Fruit fly (Drosophila melanogaster): ENCODE measurements around the gene CG11134.

The CG11134 gene

DNA sequence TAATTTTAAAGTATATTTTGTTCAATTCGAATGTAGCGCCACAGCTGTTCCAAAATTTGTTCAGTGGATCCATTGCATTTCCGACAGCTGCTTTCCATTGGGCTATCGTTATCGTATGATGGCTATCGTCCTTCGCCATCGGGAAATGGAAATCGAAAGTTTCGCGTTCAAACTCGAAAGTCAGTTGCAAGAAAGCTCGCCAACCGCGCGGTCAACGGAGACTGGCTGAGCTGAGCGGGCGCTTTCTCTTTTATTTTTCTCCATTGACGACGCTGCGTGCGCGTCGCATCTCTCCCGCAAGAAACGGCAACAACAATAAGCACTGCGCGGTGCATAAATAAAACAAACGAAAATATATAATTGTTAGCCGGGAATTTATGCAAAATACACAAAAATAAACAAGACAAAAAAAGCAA is 45.8 kb downstream of the CG11134 start, which contains the start of gene inaE (continued):
- TF ChIP-seq CG8089 (GFP tag; optimal IDR thresholded peaks at IDR 0.05) = no peak
- TF ChIP-seq CG4360 (GFP tag; IDR thresholded peaks at IDR 0.05) = peak; percentile 38; the same call in 1 of the 2 replicates
- no peak for TF ChIP-seq CG3838 (GFP tag; optimal IDR thresholded peaks at IDR 0.05)
- TF ChIP-seq Bgb (GFP tag; IDR thresholded peaks at IDR 0.05; ENCODE audit: partially characterized antibody) = peak; percentile 80
- TF ChIP-seq MESR4 (GFP tag; optimal IDR thresholded peaks at IDR 0.05) = peak; percentile 17
- 0 out of 2 replicates have a peak, but pooled peaks have one; percentile 14 for TF ChIP-seq CG32532 (GFP tag; IDR thresholded peaks at IDR 0.05)
- TF ChIP-seq CG11504 (tag; optimal IDR thresholded peaks at IDR 0.05) = peak; percentile 16
- TF ChIP-seq bbx (GFP tag; IDR thresholded peaks at IDR 0.05; ENCODE audit: partially characterized antibody) = peak; percentile 73
- TF ChIP-seq CG10431 (GFP tag; optimal IDR thresholded peaks at IDR 0.05) = no peak
- 0 out of 3 replicates have a peak, but pooled peaks have one; percentile 37 for TF ChIP-seq zfh1 (GFP tag; IDR thresholded peaks at IDR 0.05)
- TF ChIP-seq CG12071 (GFP tag; optimal IDR thresholded peaks at IDR 0.05) = no peak
- peak; percentile 54; the same call in 2 of the 4 replicates for TF ChIP-seq Dll (GFP tag; IDR thresholded peaks at IDR 0.05; ENCODE audit: partially characterized antibody)
- no peak for TF ChIP-seq Sox100B (GFP tag; optimal IDR thresholded peaks at IDR 0.05)
- TF ChIP-seq CG10462 (GFP tag; optimal IDR thresholded peaks at IDR 0.05) = no peak
- no peak for TF ChIP-seq ab (GFP tag; optimal IDR thresholded peaks at IDR 0.05)
- TF ChIP-seq Aef1 (GFP tag; IDR thresholded peaks at IDR 0.05) = no peak
- peak; percentile 43 for TF ChIP-seq Sry-δ (GFP tag; optimal IDR thresholded peaks at IDR 0.05)
- TF ChIP-seq CG15601 (tag; optimal IDR thresholded peaks at IDR 0.05) = peak; percentile 21
- no peak for TF ChIP-seq ap (GFP tag; IDR thresholded peaks at IDR 0.05)
- TF ChIP-seq fru (optimal IDR thresholded peaks at IDR 0.05) = no peak
- 0 out of 2 replicates have a peak, but pooled peaks have one; percentile 37 for TF ChIP-seq chm (GFP tag; IDR thresholded peaks at IDR 0.05)
- no peak for TF ChIP-seq CG10321 (GFP tag; IDR thresholded peaks at IDR 0.05)
- no peak for TF ChIP-seq z (GFP tag; IDR thresholded peaks at IDR 0.05)
- no peak for TF ChIP-seq Trl (optimal IDR thresholded peaks at IDR 0.05)
- peak; percentile 18 for TF ChIP-seq Trl (GFP tag; optimal IDR thresholded peaks at IDR 0.05)
- peak; percentile 22 to 91 for TF ChIP-seq crp (GFP tag; optimal IDR thresholded peaks at IDR 0.05)
- TF ChIP-seq chinmo (GFP tag; IDR thresholded peaks at IDR 0.05; ENCODE audit: partially characterized antibody) = 0 out of 4 replicates have a peak, but pooled peaks have one; percentile 63
- TF ChIP-seq Atf3 (GFP tag; optimal IDR thresholded peaks at IDR 0.05) = no peak
- peak; percentile 53; the same call in 1 of the 3 replicates for TF ChIP-seq vnd (GFP tag; IDR thresholded peaks at IDR 0.05; ENCODE audit: partially characterized antibody)
- TF ChIP-seq ara (GFP tag; IDR thresholded peaks at IDR 0.05) = peak; percentile 30; the same call in 1 of the 2 replicates
- peak; percentile 3 for TF ChIP-seq D19A (tag; optimal IDR thresholded peaks at IDR 0.05)
- TF ChIP-seq Spps (tag; optimal IDR thresholded peaks at IDR 0.05) = no peak
- TF ChIP-seq inv (GFP tag; IDR thresholded peaks at IDR 0.05; ENCODE audit: partially characterized antibody) = peak; percentile 39; the same call in 1 of the 2 replicates
- TF ChIP-seq Gsc (GFP tag; IDR thresholded peaks at IDR 0.05) = no peak
- TF ChIP-seq Fer1 (GFP tag; optimal IDR thresholded peaks at IDR 0.05) = peak; percentile 36
- TF ChIP-seq CG9817 (tag; optimal IDR thresholded peaks at IDR 0.05) = no peak
- no peak for TF ChIP-seq otp (GFP tag; IDR thresholded peaks at IDR 0.05)
- TF ChIP-seq ato (GFP tag; IDR thresholded peaks at IDR 0.05; ENCODE audit: partially characterized antibody) = peak; percentile 53
- peak; percentile 74 for TF ChIP-seq pzg (GFP tag; optimal IDR thresholded peaks at IDR 0.05)
- peak; percentile 46 for TF ChIP-seq CG12659 (GFP tag; optimal IDR thresholded peaks at IDR 0.05)
- TF ChIP-seq zen (tag; optimal IDR thresholded peaks at IDR 0.05) = no peak
- peak; percentile 53 for TF ChIP-seq BEAF-32 (GFP tag; optimal IDR thresholded peaks at IDR 0.05)
- TF ChIP-seq peb (GFP tag; IDR thresholded peaks at IDR 0.05) = no peak
- no peak for TF ChIP-seq Ptx1 (GFP tag; IDR thresholded peaks at IDR 0.05)
- TF ChIP-seq cg (GFP tag; optimal IDR thresholded peaks at IDR 0.05) = no peak
- TF ChIP-seq wor (GFP tag; IDR thresholded peaks at IDR 0.05) = no peak
- peak; percentile 37; the same call in 1 of the 2 replicates for TF ChIP-seq Atf6 (GFP tag; IDR thresholded peaks at IDR 0.05)
- no peak for TF ChIP-seq TFAM (GFP tag; optimal IDR thresholded peaks at IDR 0.05)
- TF ChIP-seq dimm (GFP tag; IDR thresholded peaks at IDR 0.05) = no peak
- TF ChIP-seq CG8765 (GFP tag; IDR thresholded peaks at IDR 0.05) = no peak
- TF ChIP-seq fu2 (GFP tag; optimal IDR thresholded peaks at IDR 0.05) = no peak

Measured in whole organism, embryonic.